Worm (Caenorhabditis elegans) whole organism, L4 larva: ENCODE data around the gene K06H7.7.

ENCODE experiments used
- F26F4.8 ChIP-seq: fragments of 200-800 bp; sonication (Bioruptor generic); conservative IDR thresholded peaks from 2 replicates; pipeline ENCODE4 v1.3.6; 2022; ENCODE audit warnings: missing genetic modification characterization, missing compliant biosample characterization
- F49E8.2 ChIP-seq: sonication (generic microtip); optimal IDR thresholded peaks from 2 replicates; lab custom pipeline; 2016; ENCODE audit warnings: missing compliant biosample characterization, mild to moderate bottlenecking, missing genetic modification characterization, borderline replicate concordance
- R02D3.7 ChIP-seq: fragments of 150-350 bp; sonication (generic microtip); optimal IDR thresholded peaks from 3 replicates; lab custom pipeline; 2014; ENCODE audit warnings: missing biosample characterization, missing genetic modification characterization
- T20F7.1 ChIP-seq: fragments of 200-800 bp; sonication (Bioruptor generic); optimal IDR thresholded peaks from 2 replicates; lab custom pipeline; 2018; ENCODE audit warnings: mild to moderate bottlenecking, missing genetic modification characterization, missing compliant biosample characterization
- Y5F2A.4 ChIP-seq: fragments of 200-800 bp; sonication (Bioruptor generic); optimal IDR thresholded peaks from 2 replicates; lab custom pipeline; 2018; ENCODE audit warnings: mild to moderate bottlenecking, missing genetic modification characterization, missing compliant biosample characterization
- aha-1 ChIP-seq: fragments of 150-350 bp; peaks from one replicate; lab custom pipeline; 2014; ENCODE audit warnings: missing biosample characterization, missing genetic modification characterization
- attf-4 ChIP-seq: sonication (generic microtip); optimal IDR thresholded peaks from 3 replicates; lab custom pipeline; 2017; ENCODE audit warnings: missing biosample characterization, missing genetic modification characterization
- ceh-28 ChIP-seq: fragments of 150-350 bp; optimal IDR thresholded peaks from 2 replicates; lab custom pipeline; 2014; ENCODE audit warnings: missing biosample characterization, missing genetic modification reagents, missing genetic modification characterization
- ceh-32 ChIP-seq: sonication (generic microtip); optimal IDR thresholded peaks from 2 replicates; lab custom pipeline; 2016; ENCODE audit warnings: mild to moderate bottlenecking, missing genetic modification characterization, missing compliant biosample characterization; ENCODE audit not compliant: poor library complexity
- ceh-44 ChIP-seq: fragments of 200-800 bp; sonication (Bioruptor generic); IDR thresholded peaks from 2 replicates; pipeline ENCODE4 v1.3.6; 2022; ENCODE audit warnings: missing genetic modification reagents, missing genetic modification characterization, missing compliant biosample characterization
- ceh-62 ChIP-seq: sonication (generic microtip); optimal IDR thresholded peaks from 2 replicates; lab custom pipeline; 2017; ENCODE audit warnings: missing biosample characterization, missing genetic modification characterization
- ctbp-1 ChIP-seq: fragments of 200-800 bp; sonication (Bioruptor generic); IDR thresholded peaks from 2 replicates; pipeline ENCODE4 v1.3.6; 2022; ENCODE audit warnings: missing genetic modification reagents, missing genetic modification characterization, missing compliant biosample characterization
- dmd-6 ChIP-seq: fragments of 200-800 bp; sonication (Bioruptor generic); IDR thresholded peaks from 2 replicates; pipeline ENCODE4 v1.3.6; 2022; ENCODE audit warnings: missing genetic modification reagents, missing genetic modification characterization, missing compliant biosample characterization
- dmd-9 ChIP-seq: fragments of 200-800 bp; sonication (Bioruptor generic); IDR thresholded peaks from 2 replicates; pipeline ENCODE4 v1.3.6; 2022; ENCODE audit warnings: missing genetic modification reagents, missing genetic modification characterization, missing compliant biosample characterization
- dpl-1 ChIP-seq: fragments of 150-350 bp; optimal IDR thresholded peaks from 2 replicates; lab custom pipeline; 2014; ENCODE audit warnings: missing biosample characterization, missing genetic modification reagents, missing genetic modification characterization
- dve-1 ChIP-seq: sonication (generic microtip); optimal IDR thresholded peaks from 2 replicates; lab custom pipeline; 2017; ENCODE audit warnings: antibody characterized with exemption, mild to moderate bottlenecking, missing genetic modification characterization, missing compliant biosample characterization; ENCODE audit not compliant: insufficient read depth
- fkh-10 ChIP-seq: fragments of 150-350 bp; optimal IDR thresholded peaks from 2 replicates; lab custom pipeline; 2014; ENCODE audit warnings: missing biosample characterization, missing genetic modification reagents, missing genetic modification characterization
- fos-1 ChIP-seq: fragments of 150-350 bp; optimal IDR thresholded peaks from 2 replicates; lab custom pipeline; 2014; ENCODE audit warnings: missing biosample characterization, missing genetic modification characterization
- lim-7 ChIP-seq: fragments of 200-800 bp; sonication (Bioruptor generic); IDR thresholded peaks from 2 replicates; pipeline ENCODE4 v1.3.6; 2022; ENCODE audit warnings: missing genetic modification characterization, missing compliant biosample characterization
- lin-29 ChIP-seq: fragments of 200-800 bp; sonication (Bioruptor generic); IDR thresholded peaks from 2 replicates; pipeline ENCODE4 v1.3.6; 2022; ENCODE audit warnings: missing genetic modification reagents, missing genetic modification characterization, missing compliant biosample characterization
- lin-38 ChIP-seq: fragments of 200-800 bp; sonication (Bioruptor generic); IDR thresholded peaks from 2 replicates; pipeline ENCODE4 v1.3.6; 2022; ENCODE audit warnings: missing genetic modification reagents, missing genetic modification characterization, missing compliant biosample characterization
- lin-39 ChIP-seq: fragments of 150-350 bp; optimal IDR thresholded peaks from 2 replicates; lab custom pipeline; 2014; ENCODE audit warnings: missing biosample characterization, missing genetic modification reagents, missing genetic modification characterization
- madf-5 ChIP-seq, 2 experiments: fragments of 200-800 bp; sonication (Bioruptor generic); IDR thresholded peaks; 2 replicates each; pipeline ENCODE4 v1.3.6; 2022; ENCODE audit warnings: missing compliant biosample characterization in 2 of 2, missing genetic modification characterization in 2 of 2
- mxl-2 ChIP-seq: fragments of 200-800 bp; sonication (Bioruptor generic); conservative IDR thresholded peaks from 2 replicates; pipeline ENCODE4 v1.3.6; 2022; ENCODE audit warnings: missing genetic modification reagents, missing genetic modification characterization, missing compliant biosample characterization
- nhr-10 ChIP-seq: fragments of 150-350 bp; optimal IDR thresholded peaks from 2 replicates; lab custom pipeline; 2014; ENCODE audit warnings: missing biosample characterization, missing genetic modification characterization
- nhr-237 ChIP-seq: sonication (generic microtip); optimal IDR thresholded peaks from 2 replicates; lab custom pipeline; 2017; ENCODE audit warnings: missing biosample characterization, missing genetic modification characterization
- nhr-28 ChIP-seq: fragments of 150-350 bp; optimal IDR thresholded peaks from 2 replicates; lab custom pipeline; 2014; ENCODE audit warnings: missing biosample characterization, missing genetic modification characterization
- nhr-42 ChIP-seq: fragments of 200-800 bp; sonication (Bioruptor generic); IDR thresholded peaks from 2 replicates; pipeline ENCODE4 v1.3.6; 2022; ENCODE audit warnings: missing genetic modification characterization, missing compliant biosample characterization
- nhr-48 ChIP-seq: sonication (generic microtip); optimal IDR thresholded peaks from 2 replicates; lab custom pipeline; 2016; ENCODE audit warnings: mild to moderate bottlenecking, missing genetic modification characterization, missing compliant biosample characterization
- nhr-6 ChIP-seq: fragments of 150-350 bp; optimal IDR thresholded peaks from 2 replicates; lab custom pipeline; 2014; ENCODE audit warnings: missing biosample characterization, missing genetic modification characterization
- nhr-77 ChIP-seq: fragments of 150-350 bp; optimal IDR thresholded peaks from 2 replicates; lab custom pipeline; 2014; ENCODE audit warnings: missing biosample characterization, missing genetic modification characterization
- pha-4 ChIP-seq, 2 experiments: fragments of 150-350 bp in 1 of 2; fragments of 200-800 bp in 1 of 2; sonication (Bioruptor generic) in 1 of 2; IDR thresholded peaks in 1 of 2; optimal IDR thresholded peaks in 1 of 2; 2 replicates each; pipeline versions ENCODE4 v1.3.6 to Lab custom; 2014 to 2022; ENCODE audit warnings: missing genetic modification characterization in 2 of 2, missing genetic modification reagents in 2 of 2, missing biosample characterization in 1 of 2, missing compliant biosample characterization in 1 of 2
- php-3 ChIP-seq: fragments of 200-800 bp; sonication (Bioruptor generic); IDR thresholded peaks from 2 replicates; pipeline ENCODE4 v1.3.6; 2022; ENCODE audit warnings: missing genetic modification reagents, missing genetic modification characterization, missing compliant biosample characterization
- pqm-1 ChIP-seq: sonication (generic microtip); optimal IDR thresholded peaks from 2 replicates; lab custom pipeline; 2017; ENCODE audit warnings: missing biosample characterization, missing genetic modification characterization
- rbr-2 ChIP-seq: sonication (generic microtip); optimal IDR thresholded peaks from 2 replicates; lab custom pipeline; 2016; ENCODE audit warnings: missing genotype, missing genetic modification characterization, missing compliant biosample characterization
- saeg-2 ChIP-seq: fragments of 200-800 bp; sonication (Bioruptor generic); IDR thresholded peaks from 2 replicates; pipeline ENCODE4 v1.3.6; 2022; ENCODE audit warnings: missing genetic modification reagents, missing genetic modification characterization, missing compliant biosample characterization
- sdz-12 ChIP-seq: fragments of 200-800 bp; sonication (Bioruptor generic); optimal IDR thresholded peaks from 2 replicates; lab custom pipeline; 2018; ENCODE audit warnings: mild to moderate bottlenecking, missing genetic modification characterization, missing compliant biosample characterization
- set-16 ChIP-seq: fragments of 200-800 bp; sonication (Bioruptor generic); IDR thresholded peaks from 2 replicates; pipeline ENCODE4 v1.3.6; 2022; ENCODE audit warnings: missing genetic modification reagents, missing genetic modification characterization, missing compliant biosample characterization
- skn-1 ChIP-seq: fragments of 150-350 bp; optimal IDR thresholded peaks from 2 replicates; lab custom pipeline; 2014; ENCODE audit warnings: missing biosample characterization, missing genetic modification characterization
- spr-1 ChIP-seq: sonication (generic microtip); optimal IDR thresholded peaks from 2 replicates; lab custom pipeline; 2016; ENCODE audit warnings: mild to moderate bottlenecking, missing genetic modification characterization, missing compliant biosample characterization
- unc-39 ChIP-seq: sonication (generic microtip); optimal IDR thresholded peaks from 2 replicates; lab custom pipeline; 2017; ENCODE audit warnings: missing biosample characterization, missing genetic modification characterization
- unc-62 ChIP-seq, 3 experiments: fragments of 150-350 bp in 1 of 3; sonication (generic microtip); optimal IDR thresholded peaks in 2 of 3; peaks in 1 of 3; 1 replicate in 1 of 3; 2 replicates in 2 of 3; lab custom pipeline; 2014 to 2017; ENCODE audit warnings: missing biosample characterization in 3 of 3, missing genetic modification characterization in 3 of 3, missing genetic modification reagents in 3 of 3, missing genotype in 1 of 3
- zfp-2 ChIP-seq: sonication (generic microtip); optimal IDR thresholded peaks from 2 replicates; lab custom pipeline; 2016; ENCODE audit warnings: mild to moderate bottlenecking, missing genetic modification characterization, missing compliant biosample characterization

Gene K06H7.7

ce11 chrIII:8100960-8101359 lies 15.7 kb upstream of the K06H7.7 start, which contains the start of gene plk-1 (continued):
- TF ChIP-seq nhr-237 (tag; lab: Kevin White, UChicago) (no peak), nhr-77 (tag; lab: Kevin White, UChicago) (no peak), nhr-42 (GFP tag; lab: Robert Waterston, UW) (no peak), ceh-28 (tag; lab: Kevin White, UChicago) (no peak), dmd-6 (no peak), ctbp-1 (GFP tag; lab: Robert Waterston, UW) (no peak), fos-1 (tag; lab: Kevin White, UChicago) (no peak), dpl-1 (GFP tag; lab: Kevin White, UChicago) (peak; percentile 72), attf-4 (tag; lab: Kevin White, UChicago) (no peak)

DNA sequence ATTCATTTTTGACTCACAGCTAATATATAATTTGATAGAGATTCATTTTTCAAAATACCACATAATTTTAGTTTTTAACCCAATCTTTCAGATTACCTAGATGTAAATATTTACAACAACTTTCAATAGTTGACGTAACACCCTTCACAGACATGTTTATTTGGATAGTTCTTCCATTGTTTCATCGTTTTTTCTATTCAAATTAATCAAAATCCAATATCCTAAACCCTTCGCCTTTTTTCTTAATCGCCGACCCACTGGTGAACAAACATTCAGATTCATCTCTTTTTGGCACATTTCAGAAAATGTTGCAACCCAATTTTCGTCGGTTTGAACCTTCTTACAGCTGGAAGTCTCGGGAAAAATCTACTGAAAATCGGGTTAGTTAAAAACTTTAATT lies 13.7 kb upstream of the K06H7.7 start, which contains the start of gene K06H7.1:
TSS of gene K06H7.1 (plus strand) at position 301 of the 400 bp plus-strand sequence.
- no peak for TF ChIP-seq rbr-2
- TF ChIP-seq T20F7.1 (GFP tag; lab: Kevin White, UChicago): no peak

ce11 chrIII:8098116-8098515 lies 12.8 kb upstream of the K06H7.7 start, which contains the start of gene K06H7.8:
K06H7.8 (minus strand) TSS chrIII:8098216.
- TF ChIP-seq unc-62 (GFP tag; optimal IDR thresholded peaks at IDR 0.05 in 1 of 2; lab: Kevin White, UChicago) (no peak), unc-62 (tag; optimal IDR thresholded peaks at IDR 0.05; lab: Kevin White, UChicago) (no peak), lin-38 (GFP tag; lab: Robert Waterston, UW) (no peak), pha-4 (GFP tag; IDR thresholded peaks at IDR 0.05; lab: Robert Waterston, UW) (no peak), pha-4 (tag; optimal IDR thresholded peaks at IDR 0.05; lab: Kevin White, UChicago) (no peak), Y5F2A.4 (no peak), ceh-44 (GFP tag; lab: Robert Waterston, UW) (no peak)

DNA sequence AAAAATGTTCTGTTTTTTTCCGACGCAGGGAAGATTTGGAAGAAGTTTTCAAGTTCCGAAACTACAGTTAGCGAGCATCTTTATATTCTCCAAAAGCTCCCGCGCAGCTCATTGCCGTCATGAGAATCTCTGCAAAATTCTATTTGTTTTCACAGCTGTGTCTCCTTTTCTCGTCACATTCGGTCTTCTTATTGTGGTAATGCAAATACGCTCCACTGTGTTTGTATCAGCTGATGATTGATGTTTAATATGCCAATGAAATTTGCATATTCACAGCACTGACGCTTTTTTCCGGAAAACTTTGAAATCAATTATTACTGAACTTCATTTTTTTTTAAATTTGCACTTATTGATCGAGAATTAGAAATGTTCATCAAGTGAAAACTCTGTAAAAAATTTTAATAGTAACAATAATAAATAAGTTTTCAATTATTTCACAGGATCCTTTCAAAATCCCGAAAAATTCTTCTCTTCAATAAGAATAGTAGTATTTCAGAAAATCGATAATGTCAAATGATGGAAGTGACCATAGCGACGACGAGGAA lies 7.9 kb upstream of the K06H7.7 start, which contains the start of gene K06H7.2:
TSS of gene K06H7.2 (plus strand) at position 495 of the 545 bp plus-strand sequence.
- TF ChIP-seq pha-4 (GFP tag; IDR thresholded peaks at IDR 0.05; lab: Robert Waterston, UW) (no peak), pha-4 (tag; optimal IDR thresholded peaks at IDR 0.05; lab: Kevin White, UChicago) (peak; percentile 20), nhr-28 (tag; lab: Kevin White, UChicago) (peak; percentile 43), nhr-6 (tag; lab: Kevin White, UChicago) (peak; percentile 50), php-3 (GFP tag; lab: Robert Waterston, UW) (no peak), pqm-1 (tag; lab: Kevin White, UChicago) (peak; percentile 31), mxl-2 (GFP tag; lab: Robert Waterston, UW) (no peak), attf-4 (tag; lab: Kevin White, UChicago) (no peak), madf-5 (GFP tag; IDR thresholded peaks at IDR 0.05; lab: Robert Waterston, UW) (no peak), dve-1 (peak; percentile 63), nhr-48 (tag; lab: Kevin White, UChicago) (no peak), ceh-62 (tag; lab: Kevin White, UChicago) (no peak), sdz-12 (no peak), rbr-2 (peak; percentile 35), F26F4.8 (no peak), nhr-237 (tag; lab: Kevin White, UChicago) (no peak), T20F7.1 (GFP tag; lab: Kevin White, UChicago) (peak; percentile 39), spr-1 (no peak), ceh-44 (GFP tag; lab: Robert Waterston, UW) (no peak), lim-7 (no peak), dmd-9 (GFP tag; lab: Robert Waterston, UW) (no peak), lin-39 (tag; lab: Kevin White, UChicago) (no peak), saeg-2 (GFP tag; lab: Robert Waterston, UW) (no peak), aha-1 (tag; lab: Kevin White, UChicago) (peak; percentile 57), set-16 (no peak), ceh-32 (tag; lab: Kevin White, UChicago) (no peak), dmd-6 (0 out of 2 replicates have a peak, but pooled peaks have one; percentile 16), F49E8.2 (tag; lab: Kevin White, UChicago) (no peak), lin-29 (GFP tag; lab: Robert Waterston, UW) (no peak), R02D3.7 (tag; lab: Kevin White, UChicago) (no peak), nhr-10 (no peak), fkh-10 (GFP tag; lab: Kevin White, UChicago) (peak; percentile 32), zfp-2 (tag; lab: Kevin White, UChicago) (no peak), fos-1 (tag; lab: Kevin White, UChicago) (no peak), skn-1 (no peak), unc-39 (no peak)
